Worm (Caenorhabditis elegans) whole organism, L3 larva: ENCODE measurements around the gene K10C2.7.

Experiments used
- R02D3.7 ChIP-seq: fragments of 150-350 bp; optimal IDR thresholded peaks from 2 replicates; lab custom pipeline; 2014; ENCODE audit warnings: missing biosample characterization, missing genetic modification characterization
- ZK546.5 ChIP-seq: sonication (generic microtip); optimal IDR thresholded peaks from 2 replicates; lab custom pipeline; 2017; ENCODE audit warnings: missing biosample characterization, missing genetic modification characterization
- aly-2 ChIP-seq: fragments of 150-350 bp; optimal IDR thresholded peaks from 2 replicates; lab custom pipeline; 2014; ENCODE audit warnings: missing biosample characterization, missing genetic modification characterization
- ama-1 ChIP-seq: fragments of 150-350 bp; optimal IDR thresholded peaks from 2 replicates; lab custom pipeline; 2018
- ceh-16 ChIP-seq: sonication (generic microtip); optimal IDR thresholded peaks from 2 replicates; lab custom pipeline; 2017; ENCODE audit warnings: missing biosample characterization, missing genetic modification characterization
- ceh-28 ChIP-seq: fragments of 150-350 bp; optimal IDR thresholded peaks from 2 replicates; lab custom pipeline; 2014; ENCODE audit warnings: missing biosample characterization, missing genetic modification reagents, missing genetic modification characterization
- ceh-82 ChIP-seq: fragments of 150-350 bp; optimal IDR thresholded peaks from 2 replicates; lab custom pipeline; 2014; ENCODE audit warnings: missing biosample characterization, missing genetic modification characterization
- ceh-9 ChIP-seq: sonication (generic microtip); optimal IDR thresholded peaks from 2 replicates; lab custom pipeline; 2018; ENCODE audit warnings: missing biosample characterization, missing genetic modification characterization
- daf-12 ChIP-seq: fragments of 150-350 bp; optimal IDR thresholded peaks from 2 replicates; lab custom pipeline; 2014; ENCODE audit warnings: missing biosample characterization, missing genetic modification reagents, missing genetic modification characterization
- egl-27 ChIP-seq: sonication (generic microtip); optimal IDR thresholded peaks from 4 replicates; lab custom pipeline; 2017; ENCODE audit warnings: missing biosample characterization, missing genetic modification reagents, missing genetic modification characterization
- egl-5 ChIP-seq: fragments of 150-350 bp; optimal IDR thresholded peaks from 2 replicates; lab custom pipeline; 2017; ENCODE audit warnings: missing biosample characterization, missing genetic modification reagents, missing genetic modification characterization, inconsistent platforms
- elt-1 ChIP-seq: fragments of 150-350 bp; optimal IDR thresholded peaks from 2 replicates; lab custom pipeline; 2014; ENCODE audit warnings: missing biosample characterization, missing genetic modification characterization
- elt-2 ChIP-seq: sonication (generic microtip); optimal IDR thresholded peaks from 2 replicates; lab custom pipeline; 2016; ENCODE audit warnings: missing genetic modification reagents, mild to moderate bottlenecking, missing genetic modification characterization, missing compliant biosample characterization
- elt-3 ChIP-seq, 3 experiments: fragments of 150-350 bp in 1 of 3; sonication (generic microtip) in 2 of 3; optimal IDR thresholded peaks; 2 replicates in 2 of 3; 4 replicates in 1 of 3; lab custom pipeline; 2014 to 2017; ENCODE audit warnings: missing biosample characterization in 3 of 3, missing genetic modification characterization in 3 of 3
- eor-1 ChIP-seq, 2 experiments: fragments of 150-350 bp; optimal IDR thresholded peaks; 2 replicates each; lab custom pipeline; 2014 to 2018; ENCODE audit warnings: missing biosample characterization in 2 of 2, missing genetic modification characterization in 2 of 2
- fkh-10 ChIP-seq: sonication (generic microtip); optimal IDR thresholded peaks from 2 replicates; lab custom pipeline; 2017; ENCODE audit warnings: missing biosample characterization, missing genetic modification reagents, missing genetic modification characterization
- fkh-2 ChIP-seq: fragments of 150-350 bp; optimal IDR thresholded peaks from 2 replicates; lab custom pipeline; 2014; ENCODE audit warnings: missing biosample characterization, missing genetic modification reagents, missing genetic modification characterization
- fos-1 ChIP-seq: fragments of 150-350 bp; optimal IDR thresholded peaks from 2 replicates; lab custom pipeline; 2014; ENCODE audit warnings: missing biosample characterization, missing genetic modification characterization
- hmg-11 ChIP-seq: sonication (generic microtip); optimal IDR thresholded peaks from 2 replicates; lab custom pipeline; 2016; ENCODE audit warnings: missing genetic modification characterization, missing compliant biosample characterization
- jun-1 ChIP-seq: fragments of 150-350 bp; optimal IDR thresholded peaks from 2 replicates; lab custom pipeline; 2014; ENCODE audit warnings: missing biosample characterization, missing genetic modification reagents, missing genetic modification characterization
- lin-39 ChIP-seq: fragments of 150-350 bp; optimal IDR thresholded peaks from 2 replicates; lab custom pipeline; 2018; ENCODE audit warnings: missing biosample characterization, missing genetic modification reagents, missing genetic modification characterization
- lsy-12 ChIP-seq: sonication (generic microtip); optimal IDR thresholded peaks from 2 replicates; lab custom pipeline; 2016; ENCODE audit warnings: mild to moderate bottlenecking, missing genetic modification characterization, missing compliant biosample characterization
- mdl-1 ChIP-seq: fragments of 150-350 bp; optimal IDR thresholded peaks from 2 replicates; lab custom pipeline; 2014; ENCODE audit warnings: missing biosample characterization, missing genetic modification characterization
- mml-1 ChIP-seq: fragments of 150-350 bp; sonication (generic microtip); optimal IDR thresholded peaks from 3 replicates; lab custom pipeline; 2014; ENCODE audit warnings: missing biosample characterization, missing genetic modification characterization
- nfya-1 ChIP-seq: sonication (generic microtip); optimal IDR thresholded peaks from 2 replicates; lab custom pipeline; 2017; ENCODE audit warnings: missing genetic modification characterization, mild to moderate bottlenecking, missing compliant biosample characterization, antibody characterized with exemption, moderate library complexity; ENCODE audit not compliant: insufficient read depth
- nhr-11 ChIP-seq: fragments of 150-350 bp; optimal IDR thresholded peaks from 2 replicates; lab custom pipeline; 2014; ENCODE audit warnings: missing biosample characterization, missing genetic modification characterization
- nhr-23 ChIP-seq: fragments of 150-350 bp; optimal IDR thresholded peaks from 2 replicates; lab custom pipeline; 2014; ENCODE audit warnings: missing biosample characterization, missing genetic modification reagents, missing genetic modification characterization
- nhr-237 ChIP-seq: fragments of 150-350 bp; optimal IDR thresholded peaks from 2 replicates; lab custom pipeline; 2014; ENCODE audit warnings: missing biosample characterization, missing genetic modification characterization
- nhr-25 ChIP-seq: sonication (generic microtip); optimal IDR thresholded peaks from 2 replicates; lab custom pipeline; 2017; ENCODE audit warnings: missing biosample characterization, missing genetic modification characterization
- nhr-28 ChIP-seq: fragments of 150-350 bp; optimal IDR thresholded peaks from 2 replicates; lab custom pipeline; 2014; ENCODE audit warnings: missing biosample characterization, missing genetic modification characterization
- nhr-43 ChIP-seq: sonication (generic microtip); optimal IDR thresholded peaks from 2 replicates; lab custom pipeline; 2016; ENCODE audit warnings: mild to moderate bottlenecking, missing genetic modification characterization, missing compliant biosample characterization; ENCODE audit not compliant: poor library complexity, severe bottlenecking
- nhr-67 ChIP-seq: fragments of 150-350 bp; optimal IDR thresholded peaks from 2 replicates; lab custom pipeline; 2014; ENCODE audit warnings: missing biosample characterization, missing genetic modification characterization
- nhr-76 ChIP-seq: fragments of 150-350 bp; sonication (generic microtip); optimal IDR thresholded peaks from 5 replicates; lab custom pipeline; 2014; ENCODE audit warnings: missing biosample characterization, missing genetic modification characterization
- nhr-77 ChIP-seq: fragments of 150-350 bp; optimal IDR thresholded peaks from 2 replicates; lab custom pipeline; 2014; ENCODE audit warnings: missing biosample characterization, missing genetic modification characterization
- pha-4 ChIP-seq: fragments of 150-350 bp; optimal IDR thresholded peaks from 2 replicates; lab custom pipeline; 2014; ENCODE audit warnings: missing biosample characterization, missing genetic modification reagents, missing genetic modification characterization
- pqm-1 ChIP-seq: fragments of 150-350 bp; optimal IDR thresholded peaks from 2 replicates; lab custom pipeline; 2017; ENCODE audit warnings: missing biosample characterization, missing genetic modification characterization, inconsistent platforms
- sea-2 ChIP-seq: fragments of 150-350 bp; sonication (generic microtip); optimal IDR thresholded peaks from 4 replicates; lab custom pipeline; 2014; ENCODE audit warnings: missing biosample characterization, missing genetic modification reagents, missing genetic modification characterization
- skn-1 ChIP-seq: fragments of 150-350 bp; optimal IDR thresholded peaks from 2 replicates; lab custom pipeline; 2014; ENCODE audit warnings: missing biosample characterization, missing genetic modification characterization
- snpc-4 ChIP-seq: fragments of 150-350 bp; optimal IDR thresholded peaks from 2 replicates; lab custom pipeline; 2014; ENCODE audit warnings: missing biosample characterization, missing genetic modification characterization
- tbx-2 ChIP-seq: sonication (generic microtip); optimal IDR thresholded peaks from 2 replicates; lab custom pipeline; 2016; ENCODE audit warnings: mild to moderate bottlenecking, missing genetic modification characterization, missing compliant biosample characterization
- unc-39 ChIP-seq: sonication (generic microtip); optimal IDR thresholded peaks from 4 replicates; lab custom pipeline; 2017; ENCODE audit warnings: missing biosample characterization, missing genetic modification characterization
- unc-62 ChIP-seq: fragments of 150-350 bp; sonication (generic microtip); optimal IDR thresholded peaks from 4 replicates; lab custom pipeline; 2014; ENCODE audit warnings: missing biosample characterization, missing genetic modification reagents, missing genetic modification characterization
- zag-1 ChIP-seq: fragments of 150-350 bp; optimal IDR thresholded peaks from 2 replicates; lab custom pipeline; 2014; ENCODE audit warnings: missing biosample characterization, missing genetic modification characterization
- ztf-11 ChIP-seq: fragments of 150-350 bp; optimal IDR thresholded peaks from 2 replicates; lab custom pipeline; 2014; ENCODE audit warnings: missing biosample characterization, missing genetic modification characterization
- ztf-4 ChIP-seq: fragments of 150-350 bp; optimal IDR thresholded peaks from 2 replicates; lab custom pipeline; 2014; ENCODE audit warnings: missing biosample characterization, missing genetic modification characterization

K10C2.7 gene

ce11 chrX:6450839-6451491, 7.7 kb upstream of the K10C2.7 start, which contains the start of the genes grl-6 and K10C2.6:
TSS of gene grl-6 (minus strand) at chrX:6450939.
TSS of gene K10C2.6 (plus strand) at chrX:6451441.
- TF ChIP-seq ztf-11 (no peak), eor-1 (tag; optimal IDR thresholded peaks at IDR 0.05; lab: Kevin White, UChicago) (no peak), lin-39 (tag; lab: Kevin White, UChicago) (no peak), zag-1 (no peak), nhr-11 (tag; lab: Kevin White, UChicago) (no peak), fos-1 (tag; lab: Kevin White, UChicago) (no peak), ceh-9 (tag; lab: Kevin White, UChicago) (no peak), pha-4 (tag; lab: Kevin White, UChicago) (no peak), daf-12 (no peak), elt-1 (tag; lab: Kevin White, UChicago) (no peak), mml-1 (tag; lab: Kevin White, UChicago) (no peak), egl-5 (no peak), nhr-23 (tag; lab: Kevin White, UChicago) (no peak), R02D3.7 (tag; lab: Kevin White, UChicago) (no peak), ceh-82 (tag; lab: Kevin White, UChicago) (no peak), sea-2 (GFP tag; lab: Kevin White, UChicago) (no peak)
- TF ChIP-seq, all 47 proteins: peak for 0

DNA sequence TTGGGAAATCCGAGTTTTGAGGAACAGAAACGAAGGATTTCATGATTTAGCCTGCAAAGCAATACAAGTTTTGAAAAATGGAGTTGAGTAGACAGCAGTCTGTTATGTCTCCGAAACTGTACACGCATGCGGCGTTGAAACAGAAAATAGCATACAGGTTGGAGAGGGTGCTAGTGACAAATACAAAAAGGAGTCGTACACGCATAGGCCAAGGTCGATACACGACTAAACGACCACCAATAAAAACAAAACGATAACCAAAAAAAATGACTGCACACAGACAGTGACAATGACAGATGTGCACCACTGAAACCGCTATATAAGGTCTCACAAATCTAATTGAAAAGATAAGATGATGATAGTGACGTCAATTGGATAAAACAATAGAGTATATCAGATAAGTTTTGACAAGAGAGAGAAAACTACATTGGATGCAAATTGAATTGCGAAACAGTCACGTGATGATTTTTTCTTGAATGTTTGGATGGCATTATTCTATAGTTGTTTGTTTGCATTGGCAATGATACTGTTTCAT, 5.7 kb upstream of the K10C2.7 start, which contains the start of gene fah-1:
TSS of gene fah-1 (minus strand) at position 51 of the 535 bp plus-strand sequence.
- TF ChIP-seq egl-5, result no peak
- TF ChIP-seq ceh-9 (tag; lab: Kevin White, UChicago), result no peak
- TF ChIP-seq nhr-23 (tag; lab: Kevin White, UChicago), result peak; percentile 67
- TF ChIP-seq elt-3 (tag; optimal IDR thresholded peaks at IDR 0.05; lab: Kevin White, UChicago), result peak in 2 of 3 experiments; percentile 61 to 89
- TF ChIP-seq nhr-11 (tag; lab: Kevin White, UChicago), result no peak
- no peak for TF ChIP-seq nhr-67
- peak; percentile 20 for TF ChIP-seq skn-1 (tag; lab: Kevin White, UChicago)
- TF ChIP-seq sea-2 (GFP tag; lab: Kevin White, UChicago), result no peak
- TF ChIP-seq fkh-2 (tag; lab: Kevin White, UChicago), result no peak
- peak; percentile 71 for TF ChIP-seq ceh-28 (tag; lab: Kevin White, UChicago)
- no peak for TF ChIP-seq lin-39 (tag; lab: Kevin White, UChicago)
- TF ChIP-seq hmg-11 (tag; lab: Kevin White, UChicago), result no peak
- no peak for TF ChIP-seq fkh-10 (GFP tag; lab: Kevin White, UChicago)
- no peak for TF ChIP-seq ZK546.5 (tag; lab: Kevin White, UChicago)
- TF ChIP-seq jun-1 (tag; lab: Kevin White, UChicago), result peak; percentile 55
- TF ChIP-seq ama-1 (lab: Kevin White, UChicago), result no peak
- TF ChIP-seq nhr-237 (tag; lab: Kevin White, UChicago), result no peak
- peak; percentile 31 for TF ChIP-seq mdl-1
- TF ChIP-seq zag-1, result no peak
- TF ChIP-seq eor-1 (tag; optimal IDR thresholded peaks at IDR 0.05; lab: Kevin White, UChicago), result no peak
- TF ChIP-seq lsy-12 (tag; lab: Kevin White, UChicago), result no peak
- TF ChIP-seq pqm-1 (tag; lab: Kevin White, UChicago), result no peak
- peak; percentile 78 for TF ChIP-seq nhr-25 (tag; lab: Kevin White, UChicago)
- TF ChIP-seq pha-4 (tag; lab: Kevin White, UChicago), result no peak
- no peak for TF ChIP-seq fos-1 (tag; lab: Kevin White, UChicago)
- peak; percentile 79 for TF ChIP-seq elt-2 (tag; lab: Kevin White, UChicago)
- peak; percentile 34 for TF ChIP-seq unc-62 (GFP tag; lab: Kevin White, UChicago)
- no peak for TF ChIP-seq aly-2
- no peak for TF ChIP-seq R02D3.7 (tag; lab: Kevin White, UChicago)
- no peak for TF ChIP-seq tbx-2 (tag; lab: Kevin White, UChicago)
- no peak for TF ChIP-seq egl-27
- no peak for TF ChIP-seq ztf-4 (tag; lab: Kevin White, UChicago)
- TF ChIP-seq ceh-16 (tag; lab: Kevin White, UChicago), result no peak
- TF ChIP-seq unc-39, result no peak
- no peak for TF ChIP-seq nhr-28 (tag; lab: Kevin White, UChicago)
- no peak for TF ChIP-seq ceh-82 (tag; lab: Kevin White, UChicago)
- peak; percentile 64 for TF ChIP-seq nhr-43 (tag; lab: Kevin White, UChicago)
- TF ChIP-seq mml-1 (tag; lab: Kevin White, UChicago), result no peak
- no peak for TF ChIP-seq nhr-77 (tag; lab: Kevin White, UChicago)
- no peak for TF ChIP-seq daf-12
- no peak for TF ChIP-seq nfya-1 (tag; lab: Kevin White, UChicago)
- TF ChIP-seq snpc-4 (tag; lab: Kevin White, UChicago), result no peak
- no peak for TF ChIP-seq ztf-11
- no peak for TF ChIP-seq nhr-76 (tag; lab: Kevin White, UChicago)
- TF ChIP-seq elt-1 (tag; lab: Kevin White, UChicago), result peak; percentile 51
